Worm (Caenorhabditis elegans) whole organism, L1 larva: Measurements from ENCODE around the gene sri-66.

Experiments used
- C16A3.4 ChIP-seq: fragments of 150-350 bp; optimal IDR thresholded peaks from 2 replicates; lab custom pipeline; 2014; ENCODE audit warnings: missing biosample characterization, missing genetic modification characterization
- alr-1 ChIP-seq: fragments of 200-800 bp; sonication (Bioruptor generic); optimal IDR thresholded peaks from 2 replicates; lab custom pipeline; 2018; ENCODE audit warnings: borderline replicate concordance, mild to moderate bottlenecking, missing genetic modification characterization, missing compliant biosample characterization
- blmp-1 ChIP-seq: fragments of 150-350 bp; optimal IDR thresholded peaks from 2 replicates; lab custom pipeline; 2014; ENCODE audit warnings: missing biosample characterization, missing genetic modification characterization
- efl-1 ChIP-seq, 4 experiments: fragments of 150-350 bp; optimal IDR thresholded peaks in 3 of 4; peaks in 1 of 4; 1 replicate in 1 of 4; 2 replicates in 3 of 4; lab custom pipeline; 2014; ENCODE audit warnings: missing biosample characterization in 2 of 4, missing genetic modification characterization in 2 of 4, missing genetic modification reagents in 2 of 4
- egl-13 ChIP-seq: sonication (generic microtip); optimal IDR thresholded peaks from 2 replicates; lab custom pipeline; 2016; ENCODE audit warnings: missing genotype, missing genetic modification reagents, missing genetic modification characterization, missing compliant biosample characterization
- lin-35 ChIP-seq, 2 experiments: fragments of 150-350 bp; optimal IDR thresholded peaks; 2 replicates each; lab custom pipeline; 2014; ENCODE audit warnings: missing biosample characterization in 2 of 2, missing genetic modification characterization in 2 of 2, missing genetic modification reagents in 2 of 2
- lsy-2 ChIP-seq, 2 experiments: fragments of 150-350 bp; optimal IDR thresholded peaks; 2 replicates each; lab custom pipeline; 2014; ENCODE audit warnings: missing biosample characterization in 2 of 2, missing genetic modification characterization in 2 of 2
- mef-2 ChIP-seq: fragments of 150-350 bp; optimal IDR thresholded peaks from 2 replicates; lab custom pipeline; 2014; ENCODE audit warnings: missing biosample characterization, missing genetic modification characterization
- nhr-12 ChIP-seq: sonication (generic microtip); optimal IDR thresholded peaks from 2 replicates; lab custom pipeline; 2017; ENCODE audit warnings: missing biosample characterization, missing genetic modification characterization
- nhr-20 ChIP-seq: sonication (generic microtip); optimal IDR thresholded peaks from 2 replicates; lab custom pipeline; 2016; ENCODE audit warnings: mild to moderate bottlenecking, missing genetic modification characterization, missing compliant biosample characterization
- nhr-47 ChIP-seq: sonication (generic microtip); optimal IDR thresholded peaks from 2 replicates; lab custom pipeline; 2016; ENCODE audit warnings: mild to moderate bottlenecking, missing genetic modification characterization, moderate library complexity, missing compliant biosample characterization
- nhr-76 ChIP-seq: sonication (generic microtip); optimal IDR thresholded peaks from 2 replicates; lab custom pipeline; 2017; ENCODE audit warnings: missing biosample characterization, missing genetic modification characterization
- nhr-85 ChIP-seq: sonication (generic microtip); peaks from one replicate; lab custom pipeline; 2016; ENCODE audit warnings: missing genetic modification characterization, inconsistent platforms, missing compliant biosample characterization
- pag-3 ChIP-seq: sonication (generic microtip); optimal IDR thresholded peaks from 2 replicates; lab custom pipeline; 2017; ENCODE audit warnings: missing genetic modification characterization, mild to moderate bottlenecking, missing compliant biosample characterization, antibody characterized with exemption, borderline replicate concordance; ENCODE audit not compliant: insufficient read depth
- unc-30 ChIP-seq: sonication (generic microtip); optimal IDR thresholded peaks from 2 replicates; lab custom pipeline; 2017; ENCODE audit warnings: missing biosample characterization, missing genetic modification characterization
- unc-86 ChIP-seq: sonication (generic microtip); optimal IDR thresholded peaks from 2 replicates; lab custom pipeline; 2016; ENCODE audit warnings: missing genetic modification characterization, missing compliant biosample characterization
- ztf-4 ChIP-seq: fragments of 150-350 bp; optimal IDR thresholded peaks from 2 replicates; lab custom pipeline; 2014; ENCODE audit warnings: missing biosample characterization, missing genetic modification characterization

The sri-66 gene

DNA sequence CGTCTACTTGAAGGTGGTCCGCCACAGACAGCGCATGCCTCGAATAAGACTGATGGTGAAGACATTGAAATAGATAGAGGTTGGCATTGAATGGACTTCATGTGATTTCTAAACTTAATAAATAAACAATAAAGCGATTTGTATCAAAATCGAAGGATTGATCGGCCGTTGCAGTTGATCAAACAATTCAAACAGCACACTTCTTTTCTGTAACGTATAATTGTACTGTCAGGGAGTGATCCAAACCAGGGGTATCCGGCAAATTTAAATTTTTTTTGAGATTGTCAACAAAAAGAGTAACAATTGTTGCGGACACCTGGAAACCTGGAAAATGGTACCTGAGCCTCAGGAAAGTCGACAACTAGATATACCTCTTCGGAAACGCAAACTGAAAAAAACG is 44.4 kb downstream of the sri-66 start, which contains the start of gene nhr-248:
nhr-248 (minus strand) TSS at position 101 of the 400 bp plus-strand sequence.
- no peak for TF ChIP-seq efl-1 (optimal IDR thresholded peaks at IDR 0.05; lab: Kevin White, UChicago)
- peak in 1 of 2 experiments; percentile 66 for TF ChIP-seq efl-1 (GFP tag; optimal IDR thresholded peaks at IDR 0.05 in 1 of 2; lab: Kevin White, UChicago)
- TF ChIP-seq egl-13 (tag; lab: Kevin White, UChicago), result no peak

DNA sequence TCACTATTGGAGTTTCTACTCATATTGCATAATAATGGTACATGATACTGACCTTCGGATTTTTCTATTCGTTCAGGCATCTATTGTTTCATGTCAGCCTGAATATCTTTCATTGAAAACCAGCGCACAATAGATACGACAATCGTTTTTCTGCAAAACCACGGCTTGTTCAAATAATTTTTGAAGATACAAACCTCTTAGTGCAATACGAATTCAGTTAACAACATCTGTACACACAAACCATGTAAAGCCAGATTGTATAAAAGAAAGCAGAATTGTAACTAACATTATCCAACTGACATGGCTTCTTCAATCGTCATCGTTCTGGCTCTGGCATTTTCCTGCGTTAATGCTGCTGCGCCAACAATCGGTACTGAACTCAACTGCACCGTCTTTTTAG is 45.4 kb downstream of the sri-66 start, which contains the start of gene ZK218.7:
ZK218.7 (plus strand) TSS at position 301 of the 400 bp plus-strand sequence.
- TF ChIP-seq lsy-2 (tag; optimal IDR thresholded peaks at IDR 0.05; lab: Kevin White, UChicago) (no peak), efl-1 (optimal IDR thresholded peaks at IDR 0.05; lab: Kevin White, UChicago) (no peak), efl-1 (GFP tag; optimal IDR thresholded peaks at IDR 0.05 in 1 of 2; lab: Kevin White, UChicago) (peak in 1 of 2 experiments; percentile 28)

DNA sequence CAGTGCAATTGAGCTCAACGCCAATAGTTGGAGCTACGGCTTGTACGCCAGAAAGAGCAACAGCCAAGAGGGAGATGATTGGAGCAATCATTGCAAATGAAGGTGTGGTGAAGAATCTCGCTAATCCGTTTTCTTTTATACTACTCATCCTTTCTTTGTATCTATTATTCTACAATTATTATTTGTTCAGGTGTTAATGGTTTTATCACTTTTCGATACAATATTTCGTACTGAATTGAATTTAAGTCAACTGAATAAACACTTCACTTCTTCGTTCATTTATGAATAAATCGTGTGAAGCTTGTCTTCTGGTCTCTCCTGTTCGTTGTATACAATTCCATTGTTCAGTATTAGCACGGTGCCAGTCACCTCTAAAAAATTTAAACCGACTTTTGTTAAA is 48.2 kb downstream of the sri-66 start, which contains the start of gene ZK218.11:
ZK218.11 (minus strand) TSS at position 101 of the 400 bp plus-strand sequence.
- no peak for TF ChIP-seq unc-30 (tag; lab: Kevin White, UChicago)
- TF ChIP-seq unc-86 (tag; lab: Kevin White, UChicago), result no peak
- no peak for TF ChIP-seq nhr-85
- no peak for TF ChIP-seq mef-2 (tag; lab: Kevin White, UChicago)
- TF ChIP-seq alr-1, result no peak
- TF ChIP-seq nhr-47, result no peak
- TF ChIP-seq nhr-20 (tag; lab: Kevin White, UChicago), result no peak
- TF ChIP-seq C16A3.4 (tag; lab: Kevin White, UChicago), result no peak
- no peak for TF ChIP-seq lin-35 (GFP tag; optimal IDR thresholded peaks at IDR 0.05; lab: Kevin White, UChicago)
- TF ChIP-seq pag-3 (tag; lab: Kevin White, UChicago), result no peak
- no peak for TF ChIP-seq nhr-12 (tag; lab: Kevin White, UChicago)
- no peak for TF ChIP-seq ztf-4 (tag; lab: Kevin White, UChicago)
- TF ChIP-seq nhr-76 (tag; lab: Kevin White, UChicago), result no peak
- no peak for TF ChIP-seq blmp-1 (tag; lab: Kevin White, UChicago)
- TF ChIP-seq, all 84 proteins: peak for 0
